Worm (Caenorhabditis elegans) whole organism, mixed stage, embryonic: ENCODE data around the gene F40G9.5.

ENCODE experiments used
- M03D4.4 ChIP-seq: sonication (generic microtip); optimal IDR thresholded peaks from 2 replicates; lab custom pipeline; 2017; ENCODE audit warnings: mild to moderate bottlenecking, missing genetic modification characterization, missing compliant biosample characterization
- bed-3 ChIP-seq: fragments of 200-800 bp; sonication (Bioruptor generic); optimal IDR thresholded peaks from 3 replicates; lab custom pipeline; 2018; ENCODE audit warnings: mild to moderate bottlenecking, missing genetic modification characterization, moderate library complexity, missing compliant biosample characterization
- ceh-39 ChIP-seq: fragments of 150-350 bp; optimal IDR thresholded peaks from 2 replicates; lab custom pipeline; 2014; ENCODE audit warnings: missing biosample characterization, missing genetic modification characterization
- ceh-43 ChIP-seq: fragments of 200-800 bp; sonication (Bioruptor generic); optimal IDR thresholded peaks from 2 replicates; lab custom pipeline; 2018; ENCODE audit warnings: mild to moderate bottlenecking, missing genetic modification characterization, moderate library complexity, missing compliant biosample characterization
- ceh-83 ChIP-seq: fragments of 200-800 bp; sonication (Bioruptor generic); optimal IDR thresholded peaks from 2 replicates; lab custom pipeline; 2018; ENCODE audit warnings: mild to moderate bottlenecking, missing genetic modification characterization, missing compliant biosample characterization
- ces-1 ChIP-seq: fragments of 150-350 bp; optimal IDR thresholded peaks from 2 replicates; lab custom pipeline; 2014; ENCODE audit warnings: missing biosample characterization, missing genetic modification reagents, missing genetic modification characterization
- cnd-1 ChIP-seq: fragments of 200-800 bp; sonication (Bioruptor generic); optimal IDR thresholded peaks from 2 replicates; lab custom pipeline; 2018; ENCODE audit warnings: mild to moderate bottlenecking, missing genetic modification characterization, missing compliant biosample characterization
- elt-3 ChIP-seq: fragments of 150-350 bp; optimal IDR thresholded peaks from 2 replicates; lab custom pipeline; 2014; ENCODE audit warnings: missing biosample characterization, missing genetic modification characterization
- ham-2 ChIP-seq: fragments of 200-800 bp; sonication (Bioruptor generic); optimal IDR thresholded peaks from 2 replicates; lab custom pipeline; 2018; ENCODE audit warnings: mild to moderate bottlenecking, missing genetic modification characterization, missing compliant biosample characterization
- hlh-1 ChIP-seq: fragments of 150-350 bp; optimal IDR thresholded peaks from 2 replicates; lab custom pipeline; 2014; ENCODE audit warnings: missing biosample characterization, missing genetic modification reagents, missing genetic modification characterization
- lin-13 ChIP-seq: fragments of 150-350 bp; optimal IDR thresholded peaks from 2 replicates; lab custom pipeline; 2014; ENCODE audit warnings: missing biosample characterization, missing genetic modification characterization
- lin-32 ChIP-seq: fragments of 200-800 bp; sonication (Bioruptor generic); optimal IDR thresholded peaks from 2 replicates; lab custom pipeline; 2018; ENCODE audit warnings: mild to moderate bottlenecking, missing genetic modification characterization, missing compliant biosample characterization
- lsy-2 ChIP-seq: fragments of 150-350 bp; optimal IDR thresholded peaks from 2 replicates; lab custom pipeline; 2014; ENCODE audit warnings: missing biosample characterization, missing genetic modification characterization
- mep-1 ChIP-seq: fragments of 150-350 bp; optimal IDR thresholded peaks from 2 replicates; lab custom pipeline; 2017; ENCODE audit warnings: missing biosample characterization, missing genetic modification reagents, missing genetic modification characterization, inconsistent platforms
- mls-2 ChIP-seq: sonication (generic microtip); optimal IDR thresholded peaks from 2 replicates; lab custom pipeline; 2016; ENCODE audit warnings: mild to moderate bottlenecking, missing genetic modification characterization, moderate library complexity, missing compliant biosample characterization
- nhr-12 ChIP-seq: fragments of 150-350 bp; optimal IDR thresholded peaks from 2 replicates; lab custom pipeline; 2014; ENCODE audit warnings: missing biosample characterization, missing genetic modification characterization
- nhr-2 ChIP-seq: fragments of 150-350 bp; optimal IDR thresholded peaks from 2 replicates; lab custom pipeline; 2014; ENCODE audit warnings: missing biosample characterization, missing genetic modification characterization
- nhr-237 ChIP-seq: fragments of 150-350 bp; optimal IDR thresholded peaks from 2 replicates; lab custom pipeline; 2014; ENCODE audit warnings: missing biosample characterization, missing genetic modification characterization
- nhr-28 ChIP-seq: fragments of 150-350 bp; optimal IDR thresholded peaks from 2 replicates; lab custom pipeline; 2014; ENCODE audit warnings: missing biosample characterization, missing genetic modification characterization
- nhr-76 ChIP-seq: sonication (generic microtip); optimal IDR thresholded peaks from 2 replicates; lab custom pipeline; 2017; ENCODE audit warnings: missing biosample characterization, missing genetic modification characterization
- pha-4 ChIP-seq: fragments of 150-350 bp; optimal IDR thresholded peaks from 2 replicates; lab custom pipeline; 2018; ENCODE audit warnings: missing biosample characterization, missing genetic modification reagents, missing genetic modification characterization
- sem-2 ChIP-seq: fragments of 200-800 bp; sonication (Bioruptor generic); optimal IDR thresholded peaks from 2 replicates; lab custom pipeline; 2018; ENCODE audit warnings: mild to moderate bottlenecking, missing genetic modification characterization, missing compliant biosample characterization
- snpc-4 ChIP-seq: fragments of 150-350 bp; optimal IDR thresholded peaks from 2 replicates; lab custom pipeline; 2014; ENCODE audit warnings: missing biosample characterization, missing genetic modification characterization
- sptf-1 ChIP-seq: sonication (generic microtip); optimal IDR thresholded peaks from 2 replicates; lab custom pipeline; 2017; ENCODE audit warnings: mild to moderate bottlenecking, missing genetic modification characterization, moderate library complexity, missing compliant biosample characterization
- tbx-8 ChIP-seq: fragments of 200-800 bp; sonication (Bioruptor generic); optimal IDR thresholded peaks from 2 replicates; lab custom pipeline; 2018; ENCODE audit warnings: mild to moderate bottlenecking, missing genetic modification characterization, moderate library complexity, missing compliant biosample characterization
- unc-120 ChIP-seq: sonication (generic microtip); optimal IDR thresholded peaks from 2 replicates; lab custom pipeline; 2017; ENCODE audit warnings: missing genetic modification characterization, missing compliant biosample characterization; ENCODE audit not compliant: poor library complexity, severe bottlenecking
- unc-39 ChIP-seq: fragments of 150-350 bp; optimal IDR thresholded peaks from 2 replicates; lab custom pipeline; 2014; ENCODE audit warnings: missing biosample characterization, missing genetic modification characterization
- unc-62 ChIP-seq: fragments of 150-350 bp; optimal IDR thresholded peaks from 2 replicates; lab custom pipeline; 2014; ENCODE audit warnings: missing biosample characterization, missing genetic modification reagents, missing genetic modification characterization
- zip-8 ChIP-seq: fragments of 150-350 bp; optimal IDR thresholded peaks from 2 replicates; lab custom pipeline; 2014; ENCODE audit warnings: missing biosample characterization, missing genetic modification characterization

The F40G9.5 gene

DNA sequence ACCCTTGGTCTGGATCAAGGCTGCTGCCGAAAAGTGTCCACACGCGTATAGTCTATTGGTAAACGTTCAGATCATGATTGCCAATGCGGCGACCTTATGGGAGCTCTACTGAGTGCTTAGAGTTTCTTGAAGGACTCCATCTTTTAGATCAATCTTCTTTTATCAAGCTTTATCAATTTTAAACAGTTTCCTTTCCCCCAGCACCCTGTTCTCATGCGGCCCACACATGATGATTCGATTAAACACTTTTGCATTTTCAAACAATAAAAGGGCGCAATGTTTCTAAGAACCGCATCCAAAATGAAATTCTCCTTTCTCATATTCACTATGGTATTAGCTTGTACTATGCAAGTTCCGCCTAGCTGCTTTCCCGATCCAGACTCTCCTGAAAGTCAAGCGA is 15.7 kb upstream of the F40G9.5 start, which contains the start of gene F40G9.7:
F40G9.7 (plus strand) TSS at position 301 of the 400 bp plus-strand sequence.
- TF ChIP-seq lin-32 (GFP tag; lab: Kevin White, UChicago) = no peak
- no peak for TF ChIP-seq tbx-8 (GFP tag; lab: Kevin White, UChicago)

DNA sequence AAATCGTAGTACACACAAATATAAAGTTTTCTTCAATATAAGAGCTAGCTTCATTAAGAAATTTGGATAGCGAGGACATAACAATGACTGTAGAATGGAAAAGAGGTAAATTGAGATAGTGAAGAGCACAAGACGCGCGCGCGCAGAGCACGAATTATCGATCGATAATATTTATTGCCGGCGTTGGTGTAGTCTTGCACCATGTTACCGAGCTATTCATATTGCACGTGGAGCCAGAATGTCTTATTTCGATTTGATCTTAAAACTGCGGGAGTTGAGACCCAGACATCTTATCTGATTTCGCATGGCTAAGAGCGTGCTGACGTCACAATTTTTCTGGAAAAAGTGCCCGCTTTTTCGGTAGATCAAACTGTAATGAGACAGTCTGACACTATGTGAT is 11.6 kb upstream of the F40G9.5 start, which contains the start of gene F40G9.18:
F40G9.18 (minus strand) TSS at position 101 of the 400 bp plus-strand sequence.
- no peak for TF ChIP-seq unc-39 (tag; lab: Kevin White, UChicago)
- no peak for TF ChIP-seq nhr-237 (tag; lab: Kevin White, UChicago)
- TF ChIP-seq mep-1 = no peak
- no peak for TF ChIP-seq unc-62 (GFP tag; lab: Kevin White, UChicago)
- TF ChIP-seq lsy-2 (tag; lab: Kevin White, UChicago) = no peak
- no peak for TF ChIP-seq snpc-4
- TF ChIP-seq ham-2 (GFP tag; lab: Kevin White, UChicago) = no peak
- no peak for TF ChIP-seq unc-120 (tag; lab: Kevin White, UChicago)
- TF ChIP-seq elt-3 = no peak
- TF ChIP-seq mls-2 (tag; lab: Kevin White, UChicago) = no peak
- no peak for TF ChIP-seq nhr-12
- TF ChIP-seq, all 35 proteins: peak for 0

DNA sequence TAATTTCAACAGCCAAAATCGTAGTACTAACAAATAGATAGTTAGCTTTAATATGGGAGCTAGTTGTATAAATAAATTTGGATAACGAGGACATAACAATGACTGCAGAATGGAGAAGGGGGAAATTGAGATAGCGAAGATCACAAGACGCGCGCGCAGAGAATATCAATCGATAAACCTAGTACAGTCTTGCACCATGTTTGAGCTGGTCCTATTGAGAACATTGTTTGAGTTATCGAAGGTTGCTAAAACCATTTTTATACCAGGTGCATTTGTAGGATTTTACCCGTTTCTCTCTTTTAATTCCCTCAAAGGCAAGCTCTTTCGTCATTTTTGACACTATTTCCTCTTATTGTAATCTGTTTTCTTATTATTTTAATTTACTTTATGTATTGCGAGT is 9.4 kb upstream of the F40G9.5 start, which contains the start of the genes F40G9.9 and F40G9.12:
F40G9.9 (minus strand) TSS at position 101 of the 400 bp plus-strand sequence.
F40G9.12 (plus strand) TSS at position 231 of the 400 bp plus-strand sequence.
- TF ChIP-seq ces-1 (GFP tag; lab: Kevin White, UChicago) = no peak
- TF ChIP-seq, all 35 proteins: peak for 0

DNA sequence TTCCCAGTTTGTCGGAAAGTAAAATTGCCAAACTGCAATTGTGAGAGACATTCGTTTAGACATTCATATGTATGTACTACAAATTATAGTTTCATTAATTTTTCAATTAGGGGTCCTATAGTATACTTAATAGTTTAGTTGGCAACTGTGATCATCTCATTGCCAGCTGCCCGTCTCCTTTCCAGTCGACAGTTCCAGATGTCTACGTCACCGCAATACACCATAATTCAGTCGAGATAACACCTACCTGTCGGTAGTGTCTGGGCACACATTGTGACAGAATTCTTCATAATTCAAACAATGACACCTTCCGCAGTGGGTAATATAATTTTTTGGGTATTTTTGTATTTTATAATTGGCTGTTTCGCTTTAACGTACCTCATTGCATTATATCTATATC is 7.6 kb upstream of the F40G9.5 start, which contains the start of gene F40G9.19:
F40G9.19 (plus strand) TSS at position 301 of the 400 bp plus-strand sequence.
- TF ChIP-seq ceh-39 (tag; lab: Kevin White, UChicago) (no peak), ces-1 (GFP tag; lab: Kevin White, UChicago) (no peak), pha-4 (tag; lab: Kevin White, UChicago) (no peak), hlh-1 (tag; lab: Kevin White, UChicago) (no peak), unc-120 (tag; lab: Kevin White, UChicago) (no peak), ceh-43 (GFP tag; lab: Kevin White, UChicago) (no peak), elt-3 (no peak), unc-62 (GFP tag; lab: Kevin White, UChicago) (no peak), zip-8 (tag; lab: Kevin White, UChicago) (no peak), nhr-237 (tag; lab: Kevin White, UChicago) (no peak), lsy-2 (tag; lab: Kevin White, UChicago) (no peak), bed-3 (no peak), snpc-4 (no peak), unc-39 (tag; lab: Kevin White, UChicago) (no peak), lin-13 (tag; lab: Kevin White, UChicago) (no peak)
- TF ChIP-seq, all 35 proteins: peak for 0

DNA sequence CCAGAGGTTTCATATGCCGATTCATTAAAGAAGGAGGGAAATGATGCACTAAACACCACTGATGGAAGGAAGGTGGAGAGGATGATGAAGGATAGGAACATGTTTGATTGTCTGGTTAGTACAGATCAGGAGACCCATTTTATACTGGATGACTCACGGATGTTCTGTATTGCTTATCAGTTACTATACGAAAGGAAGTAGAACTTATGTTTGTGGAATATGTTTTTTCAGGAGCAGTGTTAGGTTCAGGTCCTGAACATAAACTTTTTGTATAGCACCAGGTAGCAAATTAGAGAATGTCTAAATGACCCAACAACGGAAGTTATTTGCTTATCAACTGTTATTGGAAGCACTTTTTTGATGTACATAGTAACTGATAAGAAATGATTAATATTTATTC is 5.3 kb upstream of the F40G9.5 start, which contains the start of gene clec-148:
clec-148 (minus strand) TSS at position 101 of the 400 bp plus-strand sequence.
- TF ChIP-seq unc-39 (tag; lab: Kevin White, UChicago) (no peak), sptf-1 (tag; lab: Kevin White, UChicago) (no peak), M03D4.4 (tag; lab: Kevin White, UChicago) (no peak), pha-4 (tag; lab: Kevin White, UChicago) (no peak), lin-13 (tag; lab: Kevin White, UChicago) (no peak), zip-8 (tag; lab: Kevin White, UChicago) (no peak), nhr-28 (tag; lab: Kevin White, UChicago) (no peak), nhr-76 (tag; lab: Kevin White, UChicago) (no peak), lin-32 (GFP tag; lab: Kevin White, UChicago) (no peak), ces-1 (GFP tag; lab: Kevin White, UChicago) (no peak), tbx-8 (GFP tag; lab: Kevin White, UChicago) (no peak), sem-2 (GFP tag; lab: Kevin White, UChicago) (no peak), hlh-1 (tag; lab: Kevin White, UChicago) (no peak), snpc-4 (no peak), elt-3 (no peak), nhr-237 (tag; lab: Kevin White, UChicago) (no peak), mep-1 (no peak), nhr-2 (tag; lab: Kevin White, UChicago) (no peak), lsy-2 (tag; lab: Kevin White, UChicago) (no peak), ceh-43 (GFP tag; lab: Kevin White, UChicago) (no peak)
- TF ChIP-seq, all 35 proteins: peak for 0

DNA sequence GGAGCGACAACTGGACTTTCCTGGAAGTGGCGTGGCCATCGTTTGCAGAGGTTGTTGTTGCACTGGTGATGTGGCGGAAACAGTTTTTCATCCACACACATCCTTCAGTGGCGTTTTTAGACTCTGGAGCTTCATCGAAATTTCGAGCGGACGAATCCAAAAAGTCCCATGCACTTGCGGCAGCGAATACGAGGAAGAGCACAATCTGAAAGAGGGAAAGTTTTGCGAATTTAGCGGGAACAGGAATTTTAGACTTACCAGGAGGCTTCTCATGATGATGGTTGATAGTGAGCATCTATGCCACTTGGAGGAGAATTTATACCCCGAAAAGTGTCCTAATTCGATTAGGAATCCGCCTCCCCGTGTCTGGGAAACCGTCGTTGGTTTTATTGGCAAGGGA is 3.3 kb upstream of the F40G9.5 start, which contains the start of gene F40G9.14:
F40G9.14 (minus strand) TSS at position 101 of the 400 bp plus-strand sequence.
- no peak for TF ChIP-seq tbx-8 (GFP tag; lab: Kevin White, UChicago)
- TF ChIP-seq mep-1 = no peak
- TF ChIP-seq cnd-1 = no peak
- no peak for TF ChIP-seq lin-32 (GFP tag; lab: Kevin White, UChicago)
- TF ChIP-seq sptf-1 (tag; lab: Kevin White, UChicago) = no peak
- TF ChIP-seq ceh-83 (GFP tag; lab: Kevin White, UChicago) = no peak
- TF ChIP-seq hlh-1 (tag; lab: Kevin White, UChicago) = no peak
- TF ChIP-seq mls-2 (tag; lab: Kevin White, UChicago) = no peak
- no peak for TF ChIP-seq zip-8 (tag; lab: Kevin White, UChicago)
